Worm (Caenorhabditis elegans): Measurements from ENCODE around the gene sra-11.

The sra-11 gene

DNA sequence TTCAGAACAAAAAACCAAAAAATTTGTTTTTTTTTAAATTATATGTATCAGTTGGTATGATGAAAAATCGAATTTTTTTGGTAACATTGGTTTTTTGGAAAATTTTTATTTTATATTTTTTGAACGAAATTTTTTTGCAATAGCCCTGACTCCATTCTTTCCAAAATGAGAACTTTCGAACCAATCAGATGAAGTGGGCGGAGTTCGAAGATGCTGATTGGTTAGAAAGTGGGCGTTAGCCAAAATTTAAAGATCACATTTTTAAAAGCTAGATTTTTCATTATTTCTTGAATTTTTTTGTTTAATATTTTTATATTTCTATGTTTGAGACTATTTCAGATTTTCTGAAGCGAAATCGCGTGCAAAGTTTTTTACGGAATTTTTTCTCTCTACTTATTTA, 48.8 kb downstream of the sra-11 start:
- TF ChIP-seq sea-1 (GFP tag; conservative IDR thresholded peaks at IDR 0.05) (no peak), scrt-1 (GFP tag; IDR thresholded peaks at IDR 0.05) (no peak), B0310.2 (tag; optimal IDR thresholded peaks at IDR 0.05) (no peak), ceh-13 (GFP tag; optimal IDR thresholded peaks at IDR 0.05) (no peak), ama-1 (optimal IDR thresholded peaks at IDR 0.05) (no peak), ets-7 (tag; optimal IDR thresholded peaks at IDR 0.05) (no peak), tbx-11 (GFP tag; IDR thresholded peaks at IDR 0.05) (no peak), tbx-37 (GFP tag; conservative IDR thresholded peaks at IDR 0.05) (no peak), hmbx-1 (tag; optimal IDR thresholded peaks at IDR 0.05) (no peak), hnd-1 (tag; optimal IDR thresholded peaks at IDR 0.05) (no peak), ceh-36 (tag; optimal IDR thresholded peaks at IDR 0.05) (no peak), tra-4 (tag; optimal IDR thresholded peaks at IDR 0.05) (no peak), F13C5.2 (tag; optimal IDR thresholded peaks at IDR 0.05) (no peak), hmg-4 (GFP tag; optimal IDR thresholded peaks at IDR 0.05) (no peak), aly-1 (tag; optimal IDR thresholded peaks at IDR 0.05) (no peak)

DNA sequence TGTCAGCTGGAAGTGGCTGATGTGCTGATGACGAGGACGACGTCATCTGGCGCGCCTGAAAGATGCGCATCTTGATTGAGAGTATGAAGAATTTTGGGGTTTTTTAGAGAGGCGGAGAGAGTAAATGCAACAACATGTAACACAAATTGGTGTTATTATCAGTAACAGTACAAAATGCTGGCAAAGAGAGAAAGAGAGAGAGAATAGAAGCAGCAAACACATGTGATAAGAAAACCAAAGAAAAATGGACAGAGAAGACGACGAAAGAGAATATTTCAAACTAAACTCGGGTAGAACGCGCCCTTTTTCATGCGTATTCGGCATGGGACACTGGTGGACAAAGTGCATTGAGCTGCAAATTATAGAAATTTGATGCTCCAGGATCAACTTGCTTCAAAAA, 49.3 kb downstream of the sra-11 start, which contains the start of gene M106.3:
Gene M106.3, minus strand, starts transcription at position 70 of the 400 bp plus-strand sequence.
- TF ChIP-seq ceh-36 (tag; optimal IDR thresholded peaks at IDR 0.05): no peak
- TF ChIP-seq tbx-11 (GFP tag; IDR thresholded peaks at IDR 0.05): no peak
- no peak for TF ChIP-seq ama-1 (optimal IDR thresholded peaks at IDR 0.05)
- TF ChIP-seq scrt-1 (GFP tag; IDR thresholded peaks at IDR 0.05): no peak
- no peak for TF ChIP-seq tra-4 (tag; optimal IDR thresholded peaks at IDR 0.05)
- no peak for TF ChIP-seq pes-1 (GFP tag; IDR thresholded peaks at IDR 0.05)
- TF ChIP-seq aly-1 (tag; optimal IDR thresholded peaks at IDR 0.05): no peak
- no peak for TF ChIP-seq tbx-37 (GFP tag; conservative IDR thresholded peaks at IDR 0.05)
- no peak for TF ChIP-seq ceh-13 (GFP tag; optimal IDR thresholded peaks at IDR 0.05)
- no peak for TF ChIP-seq sea-1 (GFP tag; conservative IDR thresholded peaks at IDR 0.05)
- TF ChIP-seq hmbx-1 (tag; optimal IDR thresholded peaks at IDR 0.05): no peak
- TF ChIP-seq flt-1 (GFP tag; IDR thresholded peaks at IDR 0.05): no peak

DNA sequence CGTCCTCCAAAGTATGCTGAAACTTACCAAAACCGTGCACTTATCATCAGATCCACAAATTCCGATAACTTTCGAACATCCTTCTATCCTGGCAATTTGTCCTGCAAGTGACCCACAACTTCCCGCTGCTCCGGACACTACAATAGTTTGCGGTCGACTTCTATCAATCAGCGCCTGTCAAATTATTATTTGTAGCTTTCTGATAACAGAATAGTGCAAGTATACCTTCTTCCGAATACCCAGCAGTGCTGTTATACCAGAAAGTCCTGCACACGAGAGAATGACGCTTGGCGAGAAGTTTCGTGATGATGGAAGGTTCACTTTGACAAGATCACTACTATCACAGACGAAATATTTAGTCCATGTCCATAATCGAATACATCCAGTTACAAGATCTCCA, 50.8 kb downstream of the sra-11 start:
- TF ChIP-seq ceh-36 (tag; optimal IDR thresholded peaks at IDR 0.05) (no peak), ceh-13 (GFP tag; optimal IDR thresholded peaks at IDR 0.05) (no peak), flt-1 (GFP tag; IDR thresholded peaks at IDR 0.05) (no peak), aly-1 (tag; optimal IDR thresholded peaks at IDR 0.05) (no peak), B0310.2 (tag; optimal IDR thresholded peaks at IDR 0.05) (no peak), tbx-37 (GFP tag; conservative IDR thresholded peaks at IDR 0.05) (no peak)

Measured in whole organism, early embryonic.